Worm (Caenorhabditis elegans): ENCODE results near the gene F18C5.5.

- TF ChIP-seq rcor-1 (GFP tag; IDR thresholded peaks at IDR 0.05) = no peak
- TF ChIP-seq F52B5.7 (tag; optimal IDR thresholded peaks at IDR 0.05) = no peak
- TF ChIP-seq nfyb-1 (GFP tag; IDR thresholded peaks at IDR 0.05) = no peak
Measured at ce11 chrII:6561300-6561699, 5.2 kb downstream of the F18C5.5 start, which contains the start of gene F18C5.10.
